Worm (Caenorhabditis elegans): Measurements from ENCODE around the gene clec-51.

clec-51 gene

ce11 chrIV:8164515-8164914 lies 915 bp upstream of the clec-51 start:
- TF ChIP-seq madf-6 (GFP tag; IDR thresholded peaks at IDR 0.05) (no peak), nhr-90 (tag; optimal IDR thresholded peaks at IDR 0.05) (no peak), B0261.1 (tag; optimal IDR thresholded peaks at IDR 0.05) (no peak), unc-130 (GFP tag; optimal IDR thresholded peaks at IDR 0.05) (no peak), hmg-1.2 (GFP tag; IDR thresholded peaks at IDR 0.05) (no peak), ceh-79 (tag; optimal IDR thresholded peaks at IDR 0.05) (no peak), egl-44 (GFP tag; IDR thresholded peaks at IDR 0.05) (no peak), ccch-3 (GFP tag; optimal IDR thresholded peaks at IDR 0.05) (no peak), hmg-20 (GFP tag; IDR thresholded peaks at IDR 0.05) (no peak), F57A8.1 (GFP tag; optimal IDR thresholded peaks at IDR 0.05) (no peak), C06A6.2 (GFP tag; conservative IDR thresholded peaks at IDR 0.05) (no peak), F57C9.4 (tag; optimal IDR thresholded peaks at IDR 0.05) (no peak), ceh-91 (GFP tag; IDR thresholded peaks at IDR 0.05) (no peak), lsl-1 (GFP tag; optimal IDR thresholded peaks at IDR 0.05) (no peak), lin-35 (GFP tag; optimal IDR thresholded peaks at IDR 0.05) (no peak), lin-40 (tag; optimal IDR thresholded peaks at IDR 0.05) (no peak), ztf-25 (GFP tag; IDR thresholded peaks at IDR 0.05) (no peak), Y53F4B.3 (GFP tag; IDR thresholded peaks at IDR 0.05) (no peak), F39B2.1 (GFP tag; IDR thresholded peaks at IDR 0.05) (no peak), K12H6.12 (tag; optimal IDR thresholded peaks at IDR 0.05) (no peak)

DNA sequence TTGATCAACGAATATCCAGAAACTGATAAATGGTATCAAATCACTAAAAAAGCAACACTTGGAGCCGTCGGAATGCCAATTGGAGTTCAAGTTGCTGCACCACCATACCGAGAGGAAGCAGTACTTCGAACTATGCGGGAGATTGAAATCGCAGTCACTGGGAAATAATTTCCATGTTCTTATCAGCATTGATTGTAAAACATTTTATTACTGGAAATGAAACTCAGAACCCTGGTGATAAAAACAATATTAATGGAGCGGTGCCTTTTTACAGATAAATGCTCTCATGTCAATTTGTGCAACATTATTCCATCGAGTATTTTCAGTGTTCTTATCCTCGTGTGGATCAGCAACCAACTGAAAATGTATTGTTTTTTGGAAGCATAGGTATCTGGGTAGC lies 1.8 kb downstream of the clec-51 start:
- TF ChIP-seq lir-1 (GFP tag; conservative IDR thresholded peaks at IDR 0.05) (no peak), sptf-2 (GFP tag; optimal IDR thresholded peaks at IDR 0.05) (no peak), nhr-80 (tag; optimal IDR thresholded peaks at IDR 0.05) (peak; percentile 41)

DNA sequence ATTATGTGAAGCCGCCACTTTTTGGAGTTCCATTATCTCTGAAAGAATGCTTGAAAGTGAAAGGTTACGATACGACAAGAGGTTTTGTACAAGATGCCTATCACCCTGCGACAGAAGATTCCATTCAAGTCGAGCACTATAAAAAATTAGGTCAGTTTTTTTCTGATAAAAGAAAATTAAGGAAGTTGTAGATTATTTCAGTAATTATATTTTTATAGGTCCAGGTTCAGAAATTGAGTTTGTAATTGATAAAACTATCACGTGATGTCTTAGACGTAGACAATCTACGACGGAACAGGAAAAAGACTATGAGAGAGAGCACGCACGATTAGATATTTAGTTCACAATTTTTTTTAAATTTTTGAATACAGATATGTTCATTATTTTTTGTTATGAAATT lies 3.6 kb downstream of the clec-51 start:
- no peak for TF ChIP-seq sdz-38 (tag; optimal IDR thresholded peaks at IDR 0.05)
- TF ChIP-seq sea-2 (GFP tag; IDR thresholded peaks at IDR 0.05) = no peak
- TF ChIP-seq F39B2.1 (GFP tag; IDR thresholded peaks at IDR 0.05) = no peak
- no peak for TF ChIP-seq snpc-4 (GFP tag; optimal IDR thresholded peaks at IDR 0.05)
- TF ChIP-seq snpc-4 (tag; optimal IDR thresholded peaks at IDR 0.05) = no peak
- TF ChIP-seq nhr-120 (GFP tag; IDR thresholded peaks at IDR 0.05) = no peak
- no peak for TF ChIP-seq Y53G8AR.9 (GFP tag; conservative IDR thresholded peaks at IDR 0.05)
- TF ChIP-seq Y53F4B.3 (GFP tag; IDR thresholded peaks at IDR 0.05) = no peak
- no peak for TF ChIP-seq lin-40 (tag; optimal IDR thresholded peaks at IDR 0.05)
- TF ChIP-seq attf-5 (GFP tag; optimal IDR thresholded peaks at IDR 0.05) = no peak
- no peak for TF ChIP-seq ztf-26 (tag; optimal IDR thresholded peaks at IDR 0.05)
- TF ChIP-seq ceh-40 (GFP tag; IDR thresholded peaks at IDR 0.05) = no peak
- no peak for TF ChIP-seq madf-8 (GFP tag; conservative IDR thresholded peaks at IDR 0.05)
- TF ChIP-seq C17E4.6 (GFP tag; IDR thresholded peaks at IDR 0.05) = no peak

ce11 chrIV:8159087-8159486 lies 4.5 kb downstream of the clec-51 start, which contains the start of gene faah-1:
Gene faah-1 (plus strand): TSS chrIV:8159387.
- TF ChIP-seq sea-2 (GFP tag; IDR thresholded peaks at IDR 0.05) (no peak), B0019.2 (GFP tag; conservative IDR thresholded peaks at IDR 0.05) (no peak), somi-1 (GFP tag; optimal IDR thresholded peaks at IDR 0.05) (no peak), nfya-1 (tag; optimal IDR thresholded peaks at IDR 0.05; ENCODE audit: borderline replicate concordance, insufficient read depth) (no peak), lin-35 (GFP tag; optimal IDR thresholded peaks at IDR 0.05) (no peak), egl-44 (GFP tag; IDR thresholded peaks at IDR 0.05) (no peak), hsf-1 (GFP tag; IDR thresholded peaks at IDR 0.05) (no peak), ceh-100 (GFP tag; IDR thresholded peaks at IDR 0.05) (no peak), attf-6 (GFP tag; IDR thresholded peaks at IDR 0.05) (no peak), F49E8.2 (tag; optimal IDR thresholded peaks at IDR 0.05; ENCODE audit: insufficient read depth) (no peak), xnd-1 (tag; optimal IDR thresholded peaks at IDR 0.05) (no peak), ccch-3 (GFP tag; optimal IDR thresholded peaks at IDR 0.05) (no peak), let-607 (tag; optimal IDR thresholded peaks at IDR 0.05) (no peak), T26A5.8 (tag; optimal IDR thresholded peaks at IDR 0.05) (no peak)
